Fruit fly (Drosophila melanogaster): ENCODE measurements around the gene Cdk7.

DNA sequence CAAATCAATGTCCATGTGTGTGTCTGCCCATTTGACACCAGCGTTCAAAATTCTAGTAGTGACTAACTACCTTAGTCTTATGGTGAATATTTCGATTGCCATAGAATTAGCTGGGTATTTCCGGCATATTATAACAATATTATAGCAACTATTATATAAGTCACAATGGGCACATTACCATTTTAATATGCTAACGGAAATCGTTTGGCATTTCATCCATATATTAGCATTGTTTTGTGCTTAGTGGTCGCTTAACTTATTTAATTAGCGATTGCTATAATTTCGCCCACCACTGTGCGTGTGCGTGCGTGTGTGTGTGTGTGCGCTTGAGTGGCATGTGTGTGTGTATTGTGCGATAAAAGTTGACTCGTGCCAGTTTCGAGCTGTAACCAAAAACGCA, 27.9 kb upstream of the Cdk7 start:
- TF ChIP-seq CG8478 (optimal IDR thresholded peaks at IDR 0.05): no peak
- TF ChIP-seq CTCF (optimal IDR thresholded peaks at IDR 0.05): no peak
